Worm (Caenorhabditis elegans) whole organism, late embryonic: Measurements from ENCODE around the gene sqrd-1.

ENCODE experiments used
- C38D4.7 ChIP-seq: fragments of 200-800 bp; sonication (Bioruptor generic); optimal IDR thresholded peaks from 2 replicates; lab custom pipeline; 2018; ENCODE audit warnings: mild to moderate bottlenecking, missing genetic modification characterization, moderate library complexity, missing compliant biosample characterization
- F13H6.1 ChIP-seq: sonication (generic microtip); optimal IDR thresholded peaks from 2 replicates; lab custom pipeline; 2016; ENCODE audit warnings: missing genetic modification characterization, missing compliant biosample characterization
- K09A11.1 ChIP-seq: sonication (generic microtip); optimal IDR thresholded peaks from 2 replicates; lab custom pipeline; 2017; ENCODE audit warnings: antibody characterized with exemption, mild to moderate bottlenecking, missing genetic modification characterization, missing compliant biosample characterization; ENCODE audit not compliant: insufficient read depth
- T23F11.4 ChIP-seq: fragments of 200-800 bp; sonication (Bioruptor generic); optimal IDR thresholded peaks from 2 replicates; lab custom pipeline; 2018; ENCODE audit warnings: mild to moderate bottlenecking, missing genetic modification characterization, missing compliant biosample characterization
- Y22D7AL.16 ChIP-seq: sonication (generic microtip); optimal IDR thresholded peaks from 2 replicates; lab custom pipeline; 2016; ENCODE audit warnings: missing genetic modification characterization, missing compliant biosample characterization
- ceh-22 ChIP-seq: sonication (generic microtip); optimal IDR thresholded peaks from 2 replicates; lab custom pipeline; 2017; ENCODE audit warnings: missing biosample characterization, missing genetic modification characterization
- ceh-24 ChIP-seq: sonication (generic microtip); optimal IDR thresholded peaks from 2 replicates; lab custom pipeline; 2016; ENCODE audit warnings: mild to moderate bottlenecking, missing genetic modification characterization, missing compliant biosample characterization
- ceh-30 ChIP-seq: fragments of 150-350 bp; optimal IDR thresholded peaks from 2 replicates; lab custom pipeline; 2014; ENCODE audit warnings: missing biosample characterization, missing genetic modification characterization
- ceh-45 ChIP-seq: fragments of 200-800 bp; sonication (Bioruptor generic); IDR thresholded peaks from 2 replicates; pipeline ENCODE4 v1.3.6; 2022; ENCODE audit warnings: missing genetic modification reagents, missing genetic modification characterization, missing compliant biosample characterization
- ceh-9 ChIP-seq: sonication (generic microtip); optimal IDR thresholded peaks from 2 replicates; lab custom pipeline; 2016; ENCODE audit warnings: mild to moderate bottlenecking, missing genetic modification characterization, inconsistent platforms, missing compliant biosample characterization
- che-1 ChIP-seq: sonication (generic microtip); optimal IDR thresholded peaks from 2 replicates; lab custom pipeline; 2016; ENCODE audit warnings: mild to moderate bottlenecking, missing genetic modification characterization, missing compliant biosample characterization
- dve-1 ChIP-seq: sonication (generic microtip); optimal IDR thresholded peaks from 2 replicates; lab custom pipeline; 2017; ENCODE audit warnings: antibody characterized with exemption, mild to moderate bottlenecking, missing genetic modification characterization, missing compliant biosample characterization
- elt-2 ChIP-seq: sonication (generic microtip); optimal IDR thresholded peaks from 2 replicates; lab custom pipeline; 2016; ENCODE audit warnings: missing genetic modification reagents, missing genetic modification characterization, missing compliant biosample characterization
- ets-4 ChIP-seq: sonication (generic microtip); optimal IDR thresholded peaks from 2 replicates; lab custom pipeline; 2016; ENCODE audit warnings: missing genetic modification characterization, missing compliant biosample characterization
- fkh-10 ChIP-seq: fragments of 150-350 bp; optimal IDR thresholded peaks from 2 replicates; lab custom pipeline; 2014; ENCODE audit warnings: missing biosample characterization, missing genetic modification reagents, missing genetic modification characterization
- hlh-6 ChIP-seq: sonication (generic microtip); optimal IDR thresholded peaks from 2 replicates; lab custom pipeline; 2016; ENCODE audit warnings: missing genotype, missing genetic modification characterization, missing compliant biosample characterization
- nfya-1 ChIP-seq: sonication (generic microtip); optimal IDR thresholded peaks from 2 replicates; lab custom pipeline; 2017; ENCODE audit warnings: missing genetic modification characterization, mild to moderate bottlenecking, missing compliant biosample characterization, antibody characterized with exemption, moderate library complexity
- nhr-11 ChIP-seq: fragments of 150-350 bp; optimal IDR thresholded peaks from 2 replicates; lab custom pipeline; 2014; ENCODE audit warnings: missing biosample characterization, missing genetic modification characterization
- nhr-232 ChIP-seq: sonication (generic microtip); optimal IDR thresholded peaks from 2 replicates; lab custom pipeline; 2016; ENCODE audit warnings: missing genetic modification characterization, missing compliant biosample characterization
- npax-4 ChIP-seq: sonication (generic microtip); optimal IDR thresholded peaks from 2 replicates; lab custom pipeline; 2016; ENCODE audit warnings: missing genetic modification characterization, missing compliant biosample characterization
- odd-2 ChIP-seq: sonication (generic microtip); optimal IDR thresholded peaks from 2 replicates; lab custom pipeline; 2017; ENCODE audit warnings: antibody characterized with exemption, mild to moderate bottlenecking, missing genetic modification characterization, missing compliant biosample characterization
- pag-3 ChIP-seq: sonication (generic microtip); optimal IDR thresholded peaks from 2 replicates; lab custom pipeline; 2016; ENCODE audit warnings: missing compliant biosample characterization, missing genetic modification characterization, borderline replicate concordance
- pat-9 ChIP-seq: fragments of 200-800 bp; sonication (Bioruptor generic); optimal IDR thresholded peaks from 2 replicates; lab custom pipeline; 2018; ENCODE audit warnings: mild to moderate bottlenecking, missing genetic modification characterization, moderate library complexity, missing compliant biosample characterization
- pqm-1 ChIP-seq: sonication (generic microtip); optimal IDR thresholded peaks from 2 replicates; lab custom pipeline; 2016; ENCODE audit warnings: missing genetic modification characterization, missing compliant biosample characterization
- rnt-1 ChIP-seq: sonication (generic microtip); optimal IDR thresholded peaks from 2 replicates; lab custom pipeline; 2016; ENCODE audit warnings: missing genetic modification characterization, missing compliant biosample characterization
- sdc-2 ChIP-seq: sonication (generic microtip); optimal IDR thresholded peaks from 2 replicates; lab custom pipeline; 2016; ENCODE audit warnings: missing genotype, missing genetic modification characterization, missing compliant biosample characterization
- sox-4 ChIP-seq: sonication (generic microtip); optimal IDR thresholded peaks from 2 replicates; lab custom pipeline; 2017; ENCODE audit warnings: mild to moderate bottlenecking, missing genetic modification characterization, inconsistent platforms, missing compliant biosample characterization
- tbx-2 ChIP-seq: sonication (generic microtip); optimal IDR thresholded peaks from 2 replicates; lab custom pipeline; 2016; ENCODE audit warnings: missing genetic modification characterization, missing compliant biosample characterization
- unc-42 ChIP-seq: sonication (generic microtip); optimal IDR thresholded peaks from 2 replicates; lab custom pipeline; 2016; ENCODE audit warnings: missing genotype, missing genetic modification characterization, missing compliant biosample characterization
- unc-55 ChIP-seq: sonication (generic microtip); optimal IDR thresholded peaks from 2 replicates; lab custom pipeline; 2017; ENCODE audit warnings: missing biosample characterization, missing genetic modification reagents, missing genetic modification characterization
- ztf-16 ChIP-seq: sonication (generic microtip); optimal IDR thresholded peaks from 2 replicates; lab custom pipeline; 2017; ENCODE audit warnings: missing genetic modification characterization, missing compliant biosample characterization

Gene sqrd-1

ce11 chrIV:14219714-14220113, at the start of gene sqrd-1:
Gene sqrd-1, plus strand, starts transcription at chrIV:14219871.
- TF ChIP-seq elt-2 (tag; lab: Kevin White, UChicago) (peak; percentile 34), odd-2 (no peak)

DNA sequence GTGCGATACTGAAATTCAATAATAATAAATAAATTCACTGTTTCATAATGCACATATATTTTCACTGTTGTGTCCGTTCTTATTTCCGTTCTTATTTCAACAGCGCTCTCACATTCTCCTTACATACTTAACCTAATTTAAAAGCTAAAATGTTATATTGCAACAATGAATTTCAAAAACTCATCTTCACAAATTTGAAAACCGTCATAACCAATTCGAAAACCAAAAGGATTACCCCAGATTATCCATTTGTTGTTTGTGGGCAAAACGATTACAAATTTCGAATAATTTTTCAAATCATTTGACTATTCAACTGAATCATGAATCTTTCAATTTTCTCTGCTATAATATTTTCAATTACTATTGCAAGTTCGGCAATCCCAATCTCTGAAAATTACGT, 47.5 kb upstream of the sqrd-1 start, which contains the start of gene R05A10.4:
Gene R05A10.4 (plus strand): TSS at position 301 of the 400 bp plus-strand sequence.
- TF ChIP-seq nhr-11 (tag; lab: Kevin White, UChicago) (no peak), ztf-16 (tag; lab: Kevin White, UChicago) (no peak), ceh-30 (tag; lab: Kevin White, UChicago) (no peak), nhr-232 (no peak), Y22D7AL.16 (no peak), elt-2 (tag; lab: Kevin White, UChicago) (no peak), sox-4 (tag; lab: Kevin White, UChicago) (no peak), ceh-45 (GFP tag; lab: Robert Waterston, UW) (no peak), nfya-1 (tag; lab: Kevin White, UChicago) (no peak), K09A11.1 (no peak), sdc-2 (tag; lab: Kevin White, UChicago) (no peak), unc-55 (no peak)

ce11 chrIV:14176373-14176772, 43.3 kb upstream of the sqrd-1 start, which contains the start of gene R05A10.3:
Gene R05A10.3, minus strand, starts transcription at chrIV:14176473.
- TF ChIP-seq F13H6.1 (tag; lab: Kevin White, UChicago) = no peak
- no peak for TF ChIP-seq unc-42 (tag; lab: Kevin White, UChicago)
- TF ChIP-seq tbx-2 (tag; lab: Kevin White, UChicago) = no peak
- no peak for TF ChIP-seq pag-3
- TF ChIP-seq ceh-22 (tag; lab: Kevin White, UChicago) = no peak
- no peak for TF ChIP-seq npax-4 (tag; lab: Kevin White, UChicago)
- TF ChIP-seq ceh-24 = no peak
- TF ChIP-seq T23F11.4 (GFP tag; lab: Kevin White, UChicago) = no peak
- no peak for TF ChIP-seq hlh-6 (tag; lab: Kevin White, UChicago)
- TF ChIP-seq sox-4 (tag; lab: Kevin White, UChicago) = no peak
- no peak for TF ChIP-seq pqm-1 (tag; lab: Kevin White, UChicago)
- TF ChIP-seq fkh-10 (GFP tag; lab: Kevin White, UChicago) = no peak
- no peak for TF ChIP-seq ceh-30 (tag; lab: Kevin White, UChicago)
- no peak for TF ChIP-seq unc-55
- TF ChIP-seq C38D4.7 (GFP tag; lab: Kevin White, UChicago) = no peak

DNA sequence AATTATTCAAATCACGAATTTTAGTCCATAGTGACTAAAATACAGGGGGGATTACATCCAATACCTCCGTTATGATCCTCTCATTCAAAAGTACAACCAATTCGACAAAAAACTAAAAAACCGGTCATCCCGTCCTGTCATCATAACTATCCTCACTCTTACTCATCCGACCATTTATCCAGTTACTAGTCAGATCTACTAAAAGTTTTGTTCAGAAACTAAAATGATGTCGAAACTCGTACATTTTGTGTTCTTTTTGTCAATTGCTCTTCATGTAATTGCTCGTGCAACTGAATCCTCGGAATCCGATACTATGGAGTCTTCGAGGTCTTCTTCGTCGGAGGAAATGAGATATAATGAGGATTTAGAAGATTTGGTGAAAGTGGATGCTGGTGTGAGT, 42.6 kb upstream of the sqrd-1 start, which contains the start of gene R05A10.2:
Gene R05A10.2 (plus strand): TSS at position 214 of the 400 bp plus-strand sequence.
- TF ChIP-seq ceh-9 (tag; lab: Kevin White, UChicago) (no peak), tbx-2 (tag; lab: Kevin White, UChicago) (no peak), pat-9 (tag; lab: Kevin White, UChicago) (no peak), ceh-45 (GFP tag; lab: Robert Waterston, UW) (no peak), che-1 (tag; lab: Kevin White, UChicago) (no peak), elt-2 (tag; lab: Kevin White, UChicago) (no peak)

DNA sequence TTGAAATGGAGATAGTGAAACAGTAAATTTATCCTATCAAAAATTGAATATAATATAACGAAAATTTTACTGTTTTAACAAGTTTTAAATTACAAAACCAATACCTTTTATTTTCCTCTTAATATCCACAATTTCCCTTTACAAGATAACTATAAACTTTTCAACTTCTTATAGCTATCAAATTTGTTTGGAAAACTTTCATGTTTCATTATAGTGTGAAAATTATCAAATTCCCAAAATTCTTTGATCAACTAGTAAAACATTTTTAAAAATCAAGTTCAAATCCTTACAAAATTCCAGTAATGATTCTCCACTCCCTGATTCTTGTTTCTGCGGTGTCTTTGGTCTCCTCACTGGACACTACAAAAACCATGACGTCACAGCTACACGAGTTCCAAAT, 37.6 kb upstream of the sqrd-1 start, which contains the start of gene R05A10.1:
Gene R05A10.1 (plus strand): TSS at position 301 of the 400 bp plus-strand sequence.
- no peak for TF ChIP-seq ceh-24

ce11 chrIV:14186264-14186663, 33.4 kb upstream of the sqrd-1 start:
- TF ChIP-seq che-1 (tag; lab: Kevin White, UChicago) = no peak
- no peak for TF ChIP-seq pqm-1 (tag; lab: Kevin White, UChicago)
- TF ChIP-seq ets-4 (tag; lab: Kevin White, UChicago) = no peak
- TF ChIP-seq nhr-232 = no peak
- TF ChIP-seq nhr-11 (tag; lab: Kevin White, UChicago) = no peak
- no peak for TF ChIP-seq odd-2
- no peak for TF ChIP-seq elt-2 (tag; lab: Kevin White, UChicago)
- no peak for TF ChIP-seq tbx-2 (tag; lab: Kevin White, UChicago)
- no peak for TF ChIP-seq dve-1 (tag; lab: Kevin White, UChicago)
- no peak for TF ChIP-seq rnt-1 (tag; lab: Kevin White, UChicago)
